Fruit fly (Drosophila melanogaster): ENCODE measurements around the gene CG14374.

Gene CG14374

dm6 chr3R:13364175-13365174, 32.5 kb downstream of the CG14374 start, which contains the start of gene Dic1 (continued):
- TF ChIP-seq D (optimal IDR thresholded peaks at IDR 0.05), result no peak
- TF ChIP-seq D (GFP tag; optimal IDR thresholded peaks at IDR 0.05), result peak; percentile 98
- peak; percentile 95 for TF ChIP-seq CG9437 (GFP tag; optimal IDR thresholded peaks at IDR 0.05)
- peak; percentile 88 for TF ChIP-seq onecut (GFP tag; IDR thresholded peaks at IDR 0.05)
- no peak for TF ChIP-seq nerfin-2 (GFP tag; IDR thresholded peaks at IDR 0.05; ENCODE audit: partially characterized antibody)
- TF ChIP-seq CG10366 (GFP tag; IDR thresholded peaks at IDR 0.05), result peak; percentile 89
- TF ChIP-seq Xrp1 (GFP tag; IDR thresholded peaks at IDR 0.05), result peak; percentile 93
- peak; percentile 51; the same call in 1 of the 2 replicates for TF ChIP-seq CG42726 (GFP tag; IDR thresholded peaks at IDR 0.05; ENCODE audit: partially characterized antibody)
- peak; percentile 91 for TF ChIP-seq CG12299 (tag; optimal IDR thresholded peaks at IDR 0.05)
- TF ChIP-seq CG4404 (GFP tag; IDR thresholded peaks at IDR 0.05), result peak; percentile 82
- TF ChIP-seq knrl (GFP tag; IDR thresholded peaks at IDR 0.05; ENCODE audit: partially characterized antibody), result no peak
- TF ChIP-seq pum (GFP tag; optimal IDR thresholded peaks at IDR 0.05), result peak; percentile 89
- peak; percentile 95 for TF ChIP-seq Camta (GFP tag; optimal IDR thresholded peaks at IDR 0.05)
- peak; percentile 98 for TF ChIP-seq BtbVII (GFP tag; optimal IDR thresholded peaks at IDR 0.05)
- TF ChIP-seq bsh (GFP tag; optimal IDR thresholded peaks at IDR 0.05), result peak; percentile 85 to 96
- peak; percentile 97 for TF ChIP-seq HHEX (GFP tag; optimal IDR thresholded peaks at IDR 0.05)
- TF ChIP-seq CG13123 (GFP tag; optimal IDR thresholded peaks at IDR 0.05), result peak; percentile 89
- TF ChIP-seq slp2 (GFP tag; optimal IDR thresholded peaks at IDR 0.05), result peak; percentile 88
- TF ChIP-seq zfh1 (GFP tag; IDR thresholded peaks at IDR 0.05), result peak; percentile 83
- TF ChIP-seq CG3407 (GFP tag; optimal IDR thresholded peaks at IDR 0.05), result peak; percentile 93
- peak; percentile 92 for TF ChIP-seq Dip3 (GFP tag; optimal IDR thresholded peaks at IDR 0.05)
- peak; percentile 71 for TF ChIP-seq eyg (GFP tag; optimal IDR thresholded peaks at IDR 0.05)
- TF ChIP-seq CG17802 (tag; optimal IDR thresholded peaks at IDR 0.05), result peak; percentile 82
- TF ChIP-seq CG4360 (GFP tag; IDR thresholded peaks at IDR 0.05), result peak; percentile 50
- peak; percentile 88 for TF ChIP-seq E2f1 (GFP tag; IDR thresholded peaks at IDR 0.05)
- peak; percentile 74 for TF ChIP-seq CG5953 (GFP tag; IDR thresholded peaks at IDR 0.05)
- TF ChIP-seq CG1647 (GFP tag; optimal IDR thresholded peaks at IDR 0.05), result peak; percentile 76
- TF ChIP-seq gsb-n (tag; optimal IDR thresholded peaks at IDR 0.05), result peak; percentile 93
- TF ChIP-seq pzg (GFP tag; optimal IDR thresholded peaks at IDR 0.05), result no peak
- peak; percentile 89 for TF ChIP-seq CG10431 (GFP tag; optimal IDR thresholded peaks at IDR 0.05)
- TF ChIP-seq Dad (GFP tag; optimal IDR thresholded peaks at IDR 0.05), result peak; percentile 83
- peak; percentile 80 for TF ChIP-seq CG17186 (GFP tag; optimal IDR thresholded peaks at IDR 0.05)
- TF ChIP-seq lilli (GFP tag; optimal IDR thresholded peaks at IDR 0.05), result peak; percentile 97
- TF ChIP-seq CG3163 (GFP tag; optimal IDR thresholded peaks at IDR 0.05), result peak; percentile 64
- peak; percentile 66 for TF ChIP-seq p53 (GFP tag; optimal IDR thresholded peaks at IDR 0.05)
- no peak; the same call in 1 of the 2 replicates for TF ChIP-seq inv (GFP tag; IDR thresholded peaks at IDR 0.05; ENCODE audit: partially characterized antibody)
- TF ChIP-seq hb (GFP tag; IDR thresholded peaks at IDR 0.05; ENCODE audit: partially characterized antibody), result no peak
- peak; percentile 86 for TF ChIP-seq CG31224 (GFP tag; IDR thresholded peaks at IDR 0.05)
- TF ChIP-seq Eip74EF (GFP tag; optimal IDR thresholded peaks at IDR 0.05), result peak in 1 of 2 experiments; percentile 96
- peak; percentile 57 for TF ChIP-seq CG11696 (GFP tag; IDR thresholded peaks at IDR 0.05)
- peak; percentile 98 for TF ChIP-seq CG6854 (GFP tag; optimal IDR thresholded peaks at IDR 0.05)
- peak; percentile 91 for TF ChIP-seq CG34376 (GFP tag; optimal IDR thresholded peaks at IDR 0.05)
- TF ChIP-seq Myb (GFP tag; optimal IDR thresholded peaks at IDR 0.05), result peak; percentile 76
- peak; percentile 86 for TF ChIP-seq Ada2b (GFP tag; IDR thresholded peaks at IDR 0.05)
- TF ChIP-seq CG17359 (tag; optimal IDR thresholded peaks at IDR 0.05), result peak; percentile 98
- peak; percentile 94 for TF ChIP-seq CG10462 (GFP tag; optimal IDR thresholded peaks at IDR 0.05)
- peak; percentile 95 for TF ChIP-seq CG15011 (GFP tag; optimal IDR thresholded peaks at IDR 0.05)
- peak; percentile 93 for TF ChIP-seq HLH54F (GFP tag; optimal IDR thresholded peaks at IDR 0.05)

Data from whole organism, embryonic.